Worm (Caenorhabditis elegans) whole organism, L4 larva: ENCODE data around the gene C33C12.1.
A peak's percentile ranks its signal among the peaks of the same experiment; 100 is the strongest.

Source experiments
- D1046.2 ChIP-seq: fragments of 200-800 bp; sonication (Bioruptor generic); IDR thresholded peaks from 2 replicates; pipeline ENCODE4 v1.3.6; 2022; ENCODE audit warnings: missing genetic modification characterization, missing compliant biosample characterization
- F44E2.7 ChIP-seq: fragments of 200-800 bp; sonication (Bioruptor generic); IDR thresholded peaks from 2 replicates; pipeline ENCODE4 v2.1.2; 2022; ENCODE audit warnings: missing genetic modification characterization, missing compliant biosample characterization
- T20F7.1 ChIP-seq: fragments of 200-800 bp; sonication (Bioruptor generic); optimal IDR thresholded peaks from 2 replicates; lab custom pipeline; 2018; ENCODE audit warnings: mild to moderate bottlenecking, missing genetic modification characterization, missing compliant biosample characterization
- Y105C5A.15 ChIP-seq: fragments of 200-800 bp; sonication (Bioruptor generic); IDR thresholded peaks from 2 replicates; pipeline ENCODE4 v1.3.6; 2022; ENCODE audit warnings: missing genetic modification characterization, missing compliant biosample characterization
- Y48G9A.11 ChIP-seq: fragments of 200-800 bp; sonication (Bioruptor generic); IDR thresholded peaks from 2 replicates; pipeline ENCODE4 v1.3.6; 2022; ENCODE audit warnings: missing genetic modification reagents, missing genetic modification characterization, missing compliant biosample characterization
- ZK337.2 ChIP-seq: fragments of 200-800 bp; sonication (Bioruptor generic); IDR thresholded peaks from 2 replicates; pipeline ENCODE4 v1.3.6; 2022; ENCODE audit warnings: missing genetic modification reagents, missing genetic modification characterization, missing compliant biosample characterization
- ZK546.5 ChIP-seq, 2 experiments: sonication (generic microtip); optimal IDR thresholded peaks; 2 replicates each; lab custom pipeline; 2017; ENCODE audit warnings: missing biosample characterization in 2 of 2, missing genetic modification characterization in 2 of 2
- aha-1 ChIP-seq: fragments of 150-350 bp; peaks from one replicate; lab custom pipeline; 2014; ENCODE audit warnings: missing biosample characterization, missing genetic modification characterization
- aly-2 ChIP-seq: sonication (generic microtip); optimal IDR thresholded peaks from 2 replicates; lab custom pipeline; 2018; ENCODE audit warnings: missing biosample characterization, missing genetic modification characterization
- arid-1 ChIP-seq: fragments of 200-800 bp; sonication (Bioruptor generic); conservative IDR thresholded peaks from 2 replicates; pipeline ENCODE4 v1.3.6; 2022; ENCODE audit warnings: missing genetic modification reagents, missing genetic modification characterization, missing compliant biosample characterization
- attf-4 ChIP-seq: sonication (generic microtip); optimal IDR thresholded peaks from 3 replicates; lab custom pipeline; 2017; ENCODE audit warnings: missing biosample characterization, missing genetic modification characterization
- ceh-20 ChIP-seq: fragments of 200-800 bp; sonication (Bioruptor generic); IDR thresholded peaks from 2 replicates; pipeline ENCODE4 v1.3.6; 2022; ENCODE audit warnings: missing genetic modification reagents, missing genetic modification characterization, missing compliant biosample characterization
- ceh-28 ChIP-seq: fragments of 150-350 bp; optimal IDR thresholded peaks from 2 replicates; lab custom pipeline; 2014; ENCODE audit warnings: missing biosample characterization, missing genetic modification reagents, missing genetic modification characterization
- ceh-82 ChIP-seq: sonication (generic microtip); optimal IDR thresholded peaks from 2 replicates; lab custom pipeline; 2017; ENCODE audit warnings: missing biosample characterization, missing genetic modification characterization
- ces-1 ChIP-seq: fragments of 150-350 bp; sonication (generic microtip); optimal IDR thresholded peaks from 4 replicates; lab custom pipeline; 2014; ENCODE audit warnings: missing biosample characterization, missing genetic modification reagents, missing genetic modification characterization
- cey-2 ChIP-seq: sonication (generic microtip); optimal IDR thresholded peaks from 3 replicates; lab custom pipeline; 2017; ENCODE audit warnings: missing genetic modification characterization, mild to moderate bottlenecking, missing compliant biosample characterization, antibody characterized with exemption, borderline replicate concordance; ENCODE audit not compliant: insufficient read depth
- daf-12 ChIP-seq: fragments of 150-350 bp; optimal IDR thresholded peaks from 2 replicates; lab custom pipeline; 2014; ENCODE audit warnings: missing biosample characterization, missing genetic modification reagents, missing genetic modification characterization
- daf-8 ChIP-seq: fragments of 200-800 bp; sonication (Bioruptor generic); IDR thresholded peaks from 2 replicates; pipeline ENCODE4 v1.3.6; 2022; ENCODE audit warnings: missing genetic modification characterization, missing compliant biosample characterization
- dve-1 ChIP-seq: sonication (generic microtip); optimal IDR thresholded peaks from 2 replicates; lab custom pipeline; 2017; ENCODE audit warnings: antibody characterized with exemption, mild to moderate bottlenecking, missing genetic modification characterization, missing compliant biosample characterization; ENCODE audit not compliant: insufficient read depth
- egl-27 ChIP-seq: sonication (generic microtip); optimal IDR thresholded peaks from 3 replicates; lab custom pipeline; 2017; ENCODE audit warnings: missing biosample characterization, missing genetic modification reagents, missing genetic modification characterization
- egl-43 ChIP-seq: fragments of 200-800 bp; sonication (Bioruptor generic); IDR thresholded peaks from 2 replicates; pipeline ENCODE4 v1.3.6; 2022; ENCODE audit warnings: missing genetic modification reagents, missing genetic modification characterization, missing compliant biosample characterization
- fkh-10 ChIP-seq: fragments of 150-350 bp; optimal IDR thresholded peaks from 2 replicates; lab custom pipeline; 2014; ENCODE audit warnings: missing biosample characterization, missing genetic modification reagents, missing genetic modification characterization
- fos-1 ChIP-seq: fragments of 150-350 bp; optimal IDR thresholded peaks from 2 replicates; lab custom pipeline; 2014; ENCODE audit warnings: missing biosample characterization, missing genetic modification characterization
- hlh-11 ChIP-seq: fragments of 200-800 bp; sonication (Bioruptor generic); optimal IDR thresholded peaks from 2 replicates; lab custom pipeline; 2018; ENCODE audit warnings: mild to moderate bottlenecking, missing genetic modification characterization, missing compliant biosample characterization
- jun-1 ChIP-seq: fragments of 150-350 bp; optimal IDR thresholded peaks from 2 replicates; lab custom pipeline; 2014; ENCODE audit warnings: missing biosample characterization, missing genetic modification reagents, missing genetic modification characterization
- lin-1 ChIP-seq: fragments of 200-800 bp; sonication (Bioruptor generic); IDR thresholded peaks from 2 replicates; pipeline ENCODE4 v1.3.6; 2022; ENCODE audit warnings: missing genetic modification reagents, missing genetic modification characterization, missing compliant biosample characterization
- lin-15B ChIP-seq: fragments of 150-350 bp; sonication (generic microtip); optimal IDR thresholded peaks from 3 replicates; lab custom pipeline; 2014; ENCODE audit warnings: missing biosample characterization, missing genetic modification characterization
- lin-39 ChIP-seq: fragments of 150-350 bp; optimal IDR thresholded peaks from 2 replicates; lab custom pipeline; 2014; ENCODE audit warnings: missing biosample characterization, missing genetic modification reagents, missing genetic modification characterization
- lir-3 ChIP-seq: sonication (generic microtip); optimal IDR thresholded peaks from 2 replicates; lab custom pipeline; 2016; ENCODE audit warnings: mild to moderate bottlenecking, missing genetic modification characterization, missing compliant biosample characterization
- lsy-2 ChIP-seq, 2 experiments: fragments of 150-350 bp in 1 of 2; sonication (generic microtip) in 1 of 2; optimal IDR thresholded peaks; 2 replicates each; lab custom pipeline; 2014 to 2017; ENCODE audit warnings: missing biosample characterization in 2 of 2, missing genetic modification characterization in 2 of 2
- mdl-1 ChIP-seq, 2 experiments: fragments of 150-350 bp in 1 of 2; sonication (generic microtip) in 1 of 2; optimal IDR thresholded peaks; 2 replicates each; lab custom pipeline; 2014 to 2017; ENCODE audit warnings: missing biosample characterization in 2 of 2, missing genetic modification characterization in 2 of 2
- mes-2 ChIP-seq: sonication (generic microtip); optimal IDR thresholded peaks from 2 replicates; lab custom pipeline; 2016; ENCODE audit warnings: missing genotype, mild to moderate bottlenecking, missing genetic modification characterization, missing compliant biosample characterization; ENCODE audit not compliant: poor library complexity, severe bottlenecking
- nhr-102 ChIP-seq: sonication (generic microtip); optimal IDR thresholded peaks from 2 replicates; lab custom pipeline; 2016; ENCODE audit warnings: mild to moderate bottlenecking, missing genetic modification characterization, moderate library complexity, missing compliant biosample characterization
- nhr-28 ChIP-seq: fragments of 150-350 bp; optimal IDR thresholded peaks from 2 replicates; lab custom pipeline; 2014; ENCODE audit warnings: missing biosample characterization, missing genetic modification characterization
- nhr-42 ChIP-seq: fragments of 200-800 bp; sonication (Bioruptor generic); IDR thresholded peaks from 2 replicates; pipeline ENCODE4 v1.3.6; 2022; ENCODE audit warnings: missing genetic modification characterization, missing compliant biosample characterization
- nhr-6 ChIP-seq: fragments of 150-350 bp; optimal IDR thresholded peaks from 2 replicates; lab custom pipeline; 2014; ENCODE audit warnings: missing biosample characterization, missing genetic modification characterization
- nhr-76 ChIP-seq: fragments of 150-350 bp; optimal IDR thresholded peaks from 2 replicates; lab custom pipeline; 2014; ENCODE audit warnings: missing biosample characterization, missing genetic modification characterization
- nhr-77 ChIP-seq: fragments of 150-350 bp; optimal IDR thresholded peaks from 2 replicates; lab custom pipeline; 2014; ENCODE audit warnings: missing biosample characterization, missing genetic modification characterization
- pqm-1 ChIP-seq: sonication (generic microtip); optimal IDR thresholded peaks from 2 replicates; lab custom pipeline; 2017; ENCODE audit warnings: missing biosample characterization, missing genetic modification characterization
- saeg-2 ChIP-seq: fragments of 200-800 bp; sonication (Bioruptor generic); IDR thresholded peaks from 2 replicates; pipeline ENCODE4 v1.3.6; 2022; ENCODE audit warnings: missing genetic modification reagents, missing genetic modification characterization, missing compliant biosample characterization
- sdz-12 ChIP-seq: fragments of 200-800 bp; sonication (Bioruptor generic); optimal IDR thresholded peaks from 2 replicates; lab custom pipeline; 2018; ENCODE audit warnings: mild to moderate bottlenecking, missing genetic modification characterization, missing compliant biosample characterization
- set-16 ChIP-seq: fragments of 200-800 bp; sonication (Bioruptor generic); IDR thresholded peaks from 2 replicates; pipeline ENCODE4 v1.3.6; 2022; ENCODE audit warnings: missing genetic modification reagents, missing genetic modification characterization, missing compliant biosample characterization
- snpc-1.2 ChIP-seq: fragments of 200-800 bp; sonication (Bioruptor generic); IDR thresholded peaks from 2 replicates; pipeline ENCODE4 v1.3.6; 2022; ENCODE audit warnings: missing genetic modification reagents, missing genetic modification characterization, missing compliant biosample characterization
- spr-3 ChIP-seq: fragments of 200-800 bp; sonication (Bioruptor generic); optimal IDR thresholded peaks from 2 replicates; lab custom pipeline; 2018; ENCODE audit warnings: mild to moderate bottlenecking, missing genetic modification characterization, missing compliant biosample characterization
- unc-130 ChIP-seq: sonication (generic microtip); optimal IDR thresholded peaks from 2 replicates; lab custom pipeline; 2016; ENCODE audit warnings: missing genetic modification reagents, missing genetic modification characterization, missing compliant biosample characterization
- unc-39 ChIP-seq: sonication (generic microtip); optimal IDR thresholded peaks from 2 replicates; lab custom pipeline; 2017; ENCODE audit warnings: missing biosample characterization, missing genetic modification characterization
- zag-1 ChIP-seq: fragments of 150-350 bp; optimal IDR thresholded peaks from 2 replicates; lab custom pipeline; 2014; ENCODE audit warnings: missing biosample characterization, missing genetic modification characterization
- zfp-2 ChIP-seq: sonication (generic microtip); optimal IDR thresholded peaks from 2 replicates; lab custom pipeline; 2016; ENCODE audit warnings: mild to moderate bottlenecking, missing genetic modification characterization, missing compliant biosample characterization
- ztf-11 ChIP-seq: fragments of 150-350 bp; optimal IDR thresholded peaks from 2 replicates; lab custom pipeline; 2014; ENCODE audit warnings: missing biosample characterization, missing genetic modification characterization

Gene C33C12.1

ce11 chrII:2170085-2170484 lies 28.0 kb upstream of the C33C12.1 start, which contains the start of gene C33C12.12:
Gene C33C12.12 (minus strand): TSS chrII:2170185.
- TF ChIP-seq attf-4 (tag; lab: Kevin White, UChicago) (no peak), spr-3 (GFP tag; lab: Kevin White, UChicago) (no peak), ZK546.5 (tag; optimal IDR thresholded peaks at IDR 0.05; lab: Kevin White, UChicago) (no peak), Y48G9A.11 (GFP tag; lab: Robert Waterston, UW) (no peak), ztf-11 (no peak), lin-15B (no peak), daf-8 (no peak), aly-2 (tag; lab: Kevin White, UChicago) (no peak), T20F7.1 (GFP tag; lab: Kevin White, UChicago) (no peak), nhr-42 (GFP tag; lab: Robert Waterston, UW) (no peak), ces-1 (no peak), nhr-76 (no peak), lin-1 (no peak), sdz-12 (no peak), jun-1 (tag; lab: Kevin White, UChicago) (no peak), egl-43 (GFP tag; lab: Robert Waterston, UW) (no peak), daf-12 (no peak)

- TF ChIP-seq mdl-1 (tag; optimal IDR thresholded peaks at IDR 0.05; lab: Kevin White, UChicago) (no peak), lir-3 (tag; lab: Kevin White, UChicago) (no peak), F44E2.7 (GFP tag; lab: Robert Waterston, UW) (no peak), ceh-82 (tag; lab: Kevin White, UChicago) (no peak), set-16 (no peak), zag-1 (tag; lab: Kevin White, UChicago) (no peak), arid-1 (GFP tag; lab: Robert Waterston, UW) (no peak)
Measured at ce11 chrII:2175367-2175766, 22.7 kb upstream of the C33C12.1 start, which contains the start of gene C33C12.7. Gene C33C12.7 (minus strand): TSS chrII:2175467.

ce11 chrII:2176688-2177087 lies 21.4 kb upstream of the C33C12.1 start, which contains the start of gene gba-1:
Gene gba-1 (plus strand): TSS chrII:2176741.
- TF ChIP-seq nhr-76, result no peak
- no peak for TF ChIP-seq egl-43 (GFP tag; lab: Robert Waterston, UW)
- TF ChIP-seq ceh-28 (tag; lab: Kevin White, UChicago), result no peak
- TF ChIP-seq mdl-1 (tag; optimal IDR thresholded peaks at IDR 0.05; lab: Kevin White, UChicago), result peak in 1 of 2 experiments; percentile 1
- TF ChIP-seq T20F7.1 (GFP tag; lab: Kevin White, UChicago), result no peak
- no peak for TF ChIP-seq unc-130 (GFP tag; lab: Kevin White, UChicago)
- no peak for TF ChIP-seq lin-15B
- no peak for TF ChIP-seq fkh-10 (GFP tag; lab: Kevin White, UChicago)
- peak; percentile 48 for TF ChIP-seq dve-1 (tag; lab: Kevin White, UChicago)
- TF ChIP-seq daf-12, result no peak
- TF ChIP-seq saeg-2, result no peak
- TF ChIP-seq mes-2 (tag; lab: Kevin White, UChicago), result no peak
- no peak for TF ChIP-seq set-16
- no peak for TF ChIP-seq egl-27 (tag; lab: Kevin White, UChicago)
- no peak for TF ChIP-seq fos-1 (tag; lab: Kevin White, UChicago)
- TF ChIP-seq unc-39 (tag; lab: Kevin White, UChicago), result no peak
- TF ChIP-seq nhr-77 (tag; lab: Kevin White, UChicago), result peak; percentile 71
- no peak for TF ChIP-seq zag-1 (tag; lab: Kevin White, UChicago)
- TF ChIP-seq aha-1 (tag; lab: Kevin White, UChicago), result peak; percentile 82
- TF ChIP-seq nhr-102 (tag; lab: Kevin White, UChicago), result no peak
- TF ChIP-seq nhr-6 (tag; lab: Kevin White, UChicago), result no peak
- TF ChIP-seq snpc-1.2, result no peak
- no peak for TF ChIP-seq Y105C5A.15 (GFP tag; lab: Robert Waterston, UW)
- no peak for TF ChIP-seq ceh-20 (GFP tag; lab: Robert Waterston, UW)
- TF ChIP-seq cey-2 (tag; lab: Kevin White, UChicago), result no peak
- no peak for TF ChIP-seq lsy-2 (tag; optimal IDR thresholded peaks at IDR 0.05; lab: Kevin White, UChicago)
- TF ChIP-seq lin-39 (tag; lab: Kevin White, UChicago), result no peak
- peak; percentile 83 for TF ChIP-seq nhr-28 (tag; lab: Kevin White, UChicago)
- no peak for TF ChIP-seq ztf-11
- no peak for TF ChIP-seq hlh-11 (tag; lab: Kevin White, UChicago)
- no peak for TF ChIP-seq D1046.2 (GFP tag; lab: Robert Waterston, UW)
- TF ChIP-seq Y48G9A.11 (GFP tag; lab: Robert Waterston, UW), result no peak
- no peak for TF ChIP-seq zfp-2
- TF ChIP-seq pqm-1 (tag; lab: Kevin White, UChicago), result peak; percentile 27
- TF ChIP-seq ZK337.2, result no peak
